Worm (Caenorhabditis elegans) whole organism, late embryonic: Measurements from ENCODE around the gene C17B7.3.

Experiments
- C08G9.2 ChIP-seq: sonication (generic microtip); optimal IDR thresholded peaks from 2 replicates; lab custom pipeline; 2016; ENCODE audit warnings: mild to moderate bottlenecking, missing genetic modification characterization, moderate library complexity, missing compliant biosample characterization
- C38D4.7 ChIP-seq: fragments of 200-800 bp; sonication (Bioruptor generic); optimal IDR thresholded peaks from 2 replicates; lab custom pipeline; 2018; ENCODE audit warnings: mild to moderate bottlenecking, missing genetic modification characterization, moderate library complexity, missing compliant biosample characterization
- T23F11.4 ChIP-seq: fragments of 200-800 bp; sonication (Bioruptor generic); optimal IDR thresholded peaks from 2 replicates; lab custom pipeline; 2018; ENCODE audit warnings: mild to moderate bottlenecking, missing genetic modification characterization, missing compliant biosample characterization
- ahr-1 ChIP-seq: sonication (generic microtip); optimal IDR thresholded peaks from 2 replicates; lab custom pipeline; 2016; ENCODE audit warnings: missing genetic modification characterization, missing compliant biosample characterization
- ceh-19 ChIP-seq: fragments of 200-800 bp; sonication (Bioruptor generic); optimal IDR thresholded peaks from 2 replicates; lab custom pipeline; 2018; ENCODE audit warnings: mild to moderate bottlenecking, missing genetic modification characterization, missing compliant biosample characterization
- ceh-2 ChIP-seq: sonication (generic microtip); optimal IDR thresholded peaks from 2 replicates; lab custom pipeline; 2016; ENCODE audit warnings: missing genotype, missing genetic modification characterization, missing compliant biosample characterization
- ceh-22 ChIP-seq: sonication (generic microtip); optimal IDR thresholded peaks from 2 replicates; lab custom pipeline; 2017; ENCODE audit warnings: missing biosample characterization, missing genetic modification characterization
- ceh-24 ChIP-seq: sonication (generic microtip); optimal IDR thresholded peaks from 2 replicates; lab custom pipeline; 2016; ENCODE audit warnings: mild to moderate bottlenecking, missing genetic modification characterization, missing compliant biosample characterization
- ceh-30 ChIP-seq: fragments of 150-350 bp; optimal IDR thresholded peaks from 2 replicates; lab custom pipeline; 2014; ENCODE audit warnings: missing biosample characterization, missing genetic modification characterization
- ceh-31 ChIP-seq: sonication (generic microtip); optimal IDR thresholded peaks from 2 replicates; lab custom pipeline; 2016; ENCODE audit warnings: missing genetic modification characterization, missing compliant biosample characterization
- ceh-45 ChIP-seq: fragments of 200-800 bp; sonication (Bioruptor generic); IDR thresholded peaks from 2 replicates; pipeline ENCODE4 v1.3.6; 2022; ENCODE audit warnings: missing genetic modification reagents, missing genetic modification characterization, missing compliant biosample characterization
- ceh-48 ChIP-seq: sonication (generic microtip); optimal IDR thresholded peaks from 2 replicates; lab custom pipeline; 2016; ENCODE audit warnings: missing genetic modification characterization, inconsistent platforms, missing compliant biosample characterization
- dmd-4 ChIP-seq: sonication (generic microtip); optimal IDR thresholded peaks from 2 replicates; lab custom pipeline; 2016; ENCODE audit warnings: borderline replicate concordance, missing genetic modification characterization, missing compliant biosample characterization
- dve-1 ChIP-seq: sonication (generic microtip); optimal IDR thresholded peaks from 2 replicates; lab custom pipeline; 2017; ENCODE audit warnings: antibody characterized with exemption, mild to moderate bottlenecking, missing genetic modification characterization, missing compliant biosample characterization
- elt-2 ChIP-seq: sonication (generic microtip); optimal IDR thresholded peaks from 2 replicates; lab custom pipeline; 2016; ENCODE audit warnings: missing genetic modification reagents, missing genetic modification characterization, missing compliant biosample characterization
- elt-4 ChIP-seq: sonication (generic microtip); optimal IDR thresholded peaks from 2 replicates; lab custom pipeline; 2016; ENCODE audit warnings: missing genetic modification characterization, missing compliant biosample characterization
- ets-4 ChIP-seq: sonication (generic microtip); optimal IDR thresholded peaks from 2 replicates; lab custom pipeline; 2016; ENCODE audit warnings: missing genetic modification characterization, missing compliant biosample characterization
- fax-1 ChIP-seq: sonication (generic microtip); optimal IDR thresholded peaks from 2 replicates; lab custom pipeline; 2016; ENCODE audit warnings: missing genotype, missing genetic modification characterization, missing compliant biosample characterization
- fkh-10 ChIP-seq: fragments of 150-350 bp; optimal IDR thresholded peaks from 2 replicates; lab custom pipeline; 2014; ENCODE audit warnings: missing biosample characterization, missing genetic modification reagents, missing genetic modification characterization
- fkh-6 ChIP-seq: sonication (generic microtip); optimal IDR thresholded peaks from 2 replicates; lab custom pipeline; 2016; ENCODE audit warnings: missing genetic modification characterization, missing compliant biosample characterization
- hlh-13 ChIP-seq: fragments of 200-800 bp; sonication (Bioruptor generic); optimal IDR thresholded peaks from 2 replicates; lab custom pipeline; 2018; ENCODE audit warnings: mild to moderate bottlenecking, missing genetic modification characterization, missing compliant biosample characterization
- hlh-15 ChIP-seq: sonication (generic microtip); optimal IDR thresholded peaks from 2 replicates; lab custom pipeline; 2016; ENCODE audit warnings: missing genetic modification characterization, missing compliant biosample characterization
- hlh-30 ChIP-seq: sonication (generic microtip); optimal IDR thresholded peaks from 2 replicates; lab custom pipeline; 2017; ENCODE audit warnings: antibody characterized with exemption, missing genetic modification characterization, missing compliant biosample characterization; ENCODE audit not compliant: insufficient read depth
- hlh-6 ChIP-seq: sonication (generic microtip); optimal IDR thresholded peaks from 2 replicates; lab custom pipeline; 2016; ENCODE audit warnings: missing genotype, missing genetic modification characterization, missing compliant biosample characterization
- hlh-8 ChIP-seq: sonication (generic microtip); optimal IDR thresholded peaks from 2 replicates; lab custom pipeline; 2016; ENCODE audit warnings: missing genotype, missing genetic modification characterization, missing compliant biosample characterization
- lim-6 ChIP-seq: sonication (generic microtip); optimal IDR thresholded peaks from 2 replicates; lab custom pipeline; 2016; ENCODE audit warnings: missing genetic modification characterization, missing compliant biosample characterization
- lin-11 ChIP-seq: fragments of 200-800 bp; sonication (Bioruptor generic); optimal IDR thresholded peaks from 2 replicates; lab custom pipeline; 2018; ENCODE audit warnings: mild to moderate bottlenecking, missing genetic modification characterization, missing compliant biosample characterization
- madf-2 ChIP-seq: sonication (generic microtip); optimal IDR thresholded peaks from 2 replicates; lab custom pipeline; 2017; ENCODE audit warnings: missing genetic modification characterization, missing compliant biosample characterization
- mec-3 ChIP-seq: sonication (generic microtip); optimal IDR thresholded peaks from 2 replicates; lab custom pipeline; 2016; ENCODE audit warnings: borderline replicate concordance, missing genetic modification characterization, missing compliant biosample characterization
- nfya-1 ChIP-seq: sonication (generic microtip); optimal IDR thresholded peaks from 2 replicates; lab custom pipeline; 2017; ENCODE audit warnings: missing genetic modification characterization, mild to moderate bottlenecking, missing compliant biosample characterization, antibody characterized with exemption, moderate library complexity
- nhr-232 ChIP-seq: sonication (generic microtip); optimal IDR thresholded peaks from 2 replicates; lab custom pipeline; 2016; ENCODE audit warnings: missing genetic modification characterization, missing compliant biosample characterization
- npax-4 ChIP-seq: sonication (generic microtip); optimal IDR thresholded peaks from 2 replicates; lab custom pipeline; 2016; ENCODE audit warnings: missing genetic modification characterization, missing compliant biosample characterization
- odd-2 ChIP-seq: sonication (generic microtip); optimal IDR thresholded peaks from 2 replicates; lab custom pipeline; 2017; ENCODE audit warnings: antibody characterized with exemption, mild to moderate bottlenecking, missing genetic modification characterization, missing compliant biosample characterization
- pat-9 ChIP-seq: fragments of 200-800 bp; sonication (Bioruptor generic); optimal IDR thresholded peaks from 2 replicates; lab custom pipeline; 2018; ENCODE audit warnings: mild to moderate bottlenecking, missing genetic modification characterization, moderate library complexity, missing compliant biosample characterization
- pqm-1 ChIP-seq: sonication (generic microtip); optimal IDR thresholded peaks from 2 replicates; lab custom pipeline; 2016; ENCODE audit warnings: missing genetic modification characterization, missing compliant biosample characterization
- pros-1 ChIP-seq: fragments of 150-350 bp; optimal IDR thresholded peaks from 2 replicates; lab custom pipeline; 2014; ENCODE audit warnings: missing biosample characterization, missing genetic modification reagents, missing genetic modification characterization
- rnt-1 ChIP-seq: sonication (generic microtip); optimal IDR thresholded peaks from 2 replicates; lab custom pipeline; 2016; ENCODE audit warnings: missing genetic modification characterization, missing compliant biosample characterization
- sox-4 ChIP-seq: sonication (generic microtip); optimal IDR thresholded peaks from 2 replicates; lab custom pipeline; 2017; ENCODE audit warnings: mild to moderate bottlenecking, missing genetic modification characterization, inconsistent platforms, missing compliant biosample characterization
- syd-9 ChIP-seq: sonication (generic microtip); optimal IDR thresholded peaks from 2 replicates; lab custom pipeline; 2016; ENCODE audit warnings: mild to moderate bottlenecking, missing genetic modification characterization, moderate library complexity, missing compliant biosample characterization
- tbx-7 ChIP-seq: sonication (generic microtip); optimal IDR thresholded peaks from 2 replicates; lab custom pipeline; 2016; ENCODE audit warnings: missing genotype, missing genetic modification characterization, missing compliant biosample characterization
- ttx-3 ChIP-seq: sonication (generic microtip); optimal IDR thresholded peaks from 2 replicates; lab custom pipeline; 2016; ENCODE audit warnings: missing genetic modification reagents, missing genetic modification characterization, missing compliant biosample characterization
- unc-42 ChIP-seq: sonication (generic microtip); optimal IDR thresholded peaks from 2 replicates; lab custom pipeline; 2016; ENCODE audit warnings: missing genotype, missing genetic modification characterization, missing compliant biosample characterization
- unc-86 ChIP-seq: sonication (generic microtip); optimal IDR thresholded peaks from 2 replicates; lab custom pipeline; 2016; ENCODE audit warnings: missing genetic modification characterization, missing compliant biosample characterization
- zip-5 ChIP-seq: sonication (generic microtip); optimal IDR thresholded peaks from 2 replicates; lab custom pipeline; 2016; ENCODE audit warnings: missing genetic modification characterization, missing compliant biosample characterization

C17B7.3 gene

DNA sequence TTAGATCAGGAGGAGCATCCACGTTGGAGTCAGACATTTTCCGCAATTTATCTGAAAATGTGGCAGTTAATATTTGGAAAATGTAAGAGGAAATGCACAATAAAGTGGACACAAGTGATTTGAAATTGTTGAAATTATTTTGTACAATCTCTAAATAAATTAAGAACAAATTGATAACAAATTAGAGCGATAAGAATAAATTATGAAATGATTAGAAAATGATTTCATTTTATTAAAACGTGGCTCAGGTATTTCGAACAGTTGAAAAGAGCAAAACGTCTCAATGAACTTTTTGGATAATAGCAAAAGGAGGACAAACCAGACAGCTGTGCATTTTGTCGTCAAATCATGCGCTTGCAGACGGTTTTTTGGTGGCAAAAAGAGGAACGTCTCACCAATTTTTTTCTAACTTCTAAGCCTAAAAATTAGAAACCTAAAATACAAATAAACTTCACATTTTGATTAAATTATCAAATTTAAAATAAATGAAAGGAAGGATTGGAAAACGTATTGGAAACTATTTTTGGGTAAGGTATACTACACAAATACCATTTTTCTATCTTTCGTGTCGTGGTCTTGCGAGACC lies 3.9 kb downstream of the C17B7.3 start, which contains the start of gene fbxa-65:
fbxa-65 (minus strand) TSS at position 51 of the 586 bp plus-strand sequence.
- no peak for TF ChIP-seq T23F11.4 (GFP tag; lab: Kevin White, UChicago)
- TF ChIP-seq fkh-10 (GFP tag; lab: Kevin White, UChicago), result no peak
- no peak for TF ChIP-seq unc-86 (tag; lab: Kevin White, UChicago)
- no peak for TF ChIP-seq ceh-24 (tag; lab: Kevin White, UChicago)
- no peak for TF ChIP-seq ceh-30
- no peak for TF ChIP-seq ceh-48 (tag; lab: Kevin White, UChicago)
- TF ChIP-seq mec-3 (tag; lab: Kevin White, UChicago), result no peak
- TF ChIP-seq ceh-2 (tag; lab: Kevin White, UChicago), result no peak
- TF ChIP-seq hlh-6, result no peak
- no peak for TF ChIP-seq pros-1 (tag; lab: Kevin White, UChicago)
- TF ChIP-seq rnt-1 (tag; lab: Kevin White, UChicago), result no peak
- no peak for TF ChIP-seq hlh-13
- TF ChIP-seq elt-4 (tag; lab: Kevin White, UChicago), result no peak
- no peak for TF ChIP-seq nfya-1 (tag; lab: Kevin White, UChicago)
- no peak for TF ChIP-seq lin-11 (tag; lab: Kevin White, UChicago)
- no peak for TF ChIP-seq fax-1 (tag; lab: Kevin White, UChicago)
- TF ChIP-seq ceh-19, result no peak

DNA sequence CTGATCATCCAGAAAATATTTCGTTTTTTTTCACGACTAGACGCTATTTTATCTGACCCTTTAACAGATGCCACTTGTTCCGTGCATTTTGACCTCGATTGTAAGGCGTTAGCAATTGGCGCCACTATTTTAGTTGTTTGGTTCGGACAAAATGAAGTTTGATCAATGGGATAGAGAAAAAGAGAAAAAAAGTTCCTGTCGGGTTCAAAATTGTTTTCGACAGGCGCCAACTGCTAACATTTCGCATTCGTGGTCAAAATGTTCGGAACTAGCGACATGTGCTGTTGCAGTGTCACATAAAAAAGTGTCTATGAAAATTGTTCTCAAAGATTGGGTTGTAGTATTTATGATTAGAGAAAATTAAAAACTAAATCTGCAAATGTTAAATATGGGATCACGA lies 4.9 kb downstream of the C17B7.3 start:
- TF ChIP-seq lim-6 (tag; lab: Kevin White, UChicago) (no peak), T23F11.4 (GFP tag; lab: Kevin White, UChicago) (no peak), C08G9.2 (tag; lab: Kevin White, UChicago) (no peak), ets-4 (tag; lab: Kevin White, UChicago) (no peak), dmd-4 (tag; lab: Kevin White, UChicago) (no peak), unc-42 (tag; lab: Kevin White, UChicago) (no peak), tbx-7 (tag; lab: Kevin White, UChicago) (no peak), ceh-24 (tag; lab: Kevin White, UChicago) (no peak), hlh-15 (no peak), unc-86 (tag; lab: Kevin White, UChicago) (no peak)

DNA sequence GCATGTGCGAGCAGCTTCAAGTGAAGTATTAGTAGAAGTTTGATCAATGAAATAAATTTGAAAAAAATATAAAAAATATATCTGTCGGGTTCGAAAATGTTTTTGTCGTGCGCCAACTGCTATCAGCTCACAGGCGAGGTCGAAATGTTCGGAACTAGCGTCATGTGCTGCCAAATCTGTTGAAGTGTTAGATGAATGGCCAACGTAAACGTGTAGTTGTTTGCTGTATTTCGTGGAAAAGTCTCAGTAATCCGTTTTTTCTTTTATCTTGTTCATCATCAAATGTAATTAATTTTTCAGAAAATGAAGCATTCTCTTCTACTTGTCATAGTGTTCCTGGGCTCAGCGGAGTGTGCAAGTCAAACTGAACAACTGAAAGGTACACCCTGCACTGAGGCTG lies 7.3 kb downstream of the C17B7.3 start, which contains the start of gene C17B7.15:
C17B7.15 (plus strand) TSS at position 301 of the 400 bp plus-strand sequence.
- TF ChIP-seq sox-4 (tag; lab: Kevin White, UChicago), result no peak
- no peak for TF ChIP-seq C38D4.7 (GFP tag; lab: Kevin White, UChicago)
- TF ChIP-seq fkh-6 (tag; lab: Kevin White, UChicago), result no peak
- TF ChIP-seq ahr-1 (tag; lab: Kevin White, UChicago), result no peak
- no peak for TF ChIP-seq ceh-31 (tag; lab: Kevin White, UChicago)
- no peak for TF ChIP-seq dve-1 (tag; lab: Kevin White, UChicago)
- no peak for TF ChIP-seq nfya-1 (tag; lab: Kevin White, UChicago)
- no peak for TF ChIP-seq ceh-45
- no peak for TF ChIP-seq hlh-30 (tag; lab: Kevin White, UChicago)
- TF ChIP-seq, all 69 proteins: peak for 0

DNA sequence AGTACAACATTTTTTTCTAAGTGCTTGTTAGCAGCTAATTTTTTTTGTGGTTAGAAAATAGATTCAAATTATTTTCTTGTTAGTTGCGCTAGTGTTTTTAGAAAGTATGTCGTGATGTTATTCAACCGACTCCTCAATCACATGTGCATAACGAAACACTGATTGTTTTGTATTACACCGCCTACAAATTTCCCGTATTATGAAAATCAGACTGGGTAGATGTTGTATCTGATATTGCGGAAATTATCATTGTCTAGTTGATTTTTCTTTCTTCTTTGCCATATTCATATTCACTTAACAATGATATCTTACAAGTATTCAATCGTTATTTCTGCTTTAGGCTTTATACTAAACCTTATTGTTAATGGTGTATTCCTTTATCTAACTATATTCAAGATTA lies 8.7 kb downstream of the C17B7.3 start, which contains the start of gene str-63:
str-63 (plus strand) TSS at position 301 of the 400 bp plus-strand sequence.
- no peak for TF ChIP-seq hlh-15
- TF ChIP-seq ceh-48 (tag; lab: Kevin White, UChicago), result no peak
- no peak for TF ChIP-seq madf-2
- TF ChIP-seq pros-1 (tag; lab: Kevin White, UChicago), result no peak

DNA sequence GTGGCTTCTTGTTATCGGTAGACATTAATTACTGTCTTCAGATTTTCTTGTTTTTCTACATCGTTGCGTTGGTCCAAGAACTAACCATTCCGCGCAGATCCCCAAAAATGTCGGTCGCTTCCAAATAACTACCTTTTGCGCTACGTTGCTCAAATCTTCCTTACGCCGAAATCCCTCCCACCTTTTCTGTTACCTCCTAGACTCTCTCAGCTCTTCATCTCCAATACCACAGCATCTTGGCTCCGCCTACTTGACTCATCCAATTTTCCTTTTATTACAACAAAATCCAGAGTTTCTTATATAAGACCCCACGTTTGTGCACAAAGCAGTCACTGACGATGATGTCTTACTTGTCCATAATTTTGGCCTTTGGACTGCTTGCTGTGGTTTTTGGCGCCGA lies 10.3 kb downstream of the C17B7.3 start, which contains the start of gene C17B7.12:
C17B7.12 (plus strand) TSS at position 301 of the 400 bp plus-strand sequence.
- TF ChIP-seq hlh-8 (tag; lab: Kevin White, UChicago) (no peak), pat-9 (tag; lab: Kevin White, UChicago) (no peak), unc-42 (tag; lab: Kevin White, UChicago) (no peak), ceh-24 (tag; lab: Kevin White, UChicago) (no peak), ceh-22 (tag; lab: Kevin White, UChicago) (no peak), pqm-1 (no peak), syd-9 (tag; lab: Kevin White, UChicago) (no peak), elt-2 (tag; lab: Kevin White, UChicago) (no peak), odd-2 (tag; lab: Kevin White, UChicago) (no peak), npax-4 (no peak), zip-5 (tag; lab: Kevin White, UChicago) (no peak), ttx-3 (tag; lab: Kevin White, UChicago) (no peak), T23F11.4 (GFP tag; lab: Kevin White, UChicago) (no peak), hlh-15 (no peak), nhr-232 (tag; lab: Kevin White, UChicago) (no peak)
